Worm (Caenorhabditis elegans) whole organism, L4/young adult: Measurements from ENCODE around the gene srb-12.

Source experiments
- W03F9.2 ChIP-seq: fragments of 150-350 bp; optimal IDR thresholded peaks from 2 replicates; lab custom pipeline; 2014; ENCODE audit warnings: missing biosample characterization, missing genetic modification characterization
- dao-5 ChIP-seq: sonication (generic microtip); optimal IDR thresholded peaks from 2 replicates; lab custom pipeline; 2016; ENCODE audit warnings: missing genotype, missing genetic modification characterization, moderate library complexity, missing compliant biosample characterization
- him-1 ChIP-seq: sonication (generic microtip); optimal IDR thresholded peaks from 2 replicates; lab custom pipeline; 2016; ENCODE audit warnings: missing genotype, missing genetic modification reagents, missing genetic modification characterization, missing compliant biosample characterization

srb-12 gene

DNA sequence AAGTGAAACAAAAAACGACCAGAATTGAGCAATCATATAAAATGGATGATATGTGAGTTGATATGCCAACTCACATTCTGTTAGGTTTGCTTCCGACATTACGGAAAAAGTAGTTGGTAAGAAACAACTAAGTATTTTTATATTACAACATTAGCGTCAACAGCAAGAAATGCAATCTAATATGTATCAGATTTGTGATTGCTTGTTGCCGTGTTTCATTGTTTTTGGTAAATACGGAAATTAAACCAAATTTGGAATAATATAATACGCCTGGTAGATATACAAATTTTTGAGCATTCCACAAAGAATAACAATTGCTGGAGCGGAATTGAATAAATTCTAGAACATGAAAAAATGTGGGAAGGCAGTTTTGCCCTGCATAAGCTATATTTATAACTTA, at the start of gene srb-12:
TSS of gene srb-12 (minus strand) at position 101 of the 400 bp plus-strand sequence.
- TF ChIP-seq him-1 (no peak), W03F9.2 (tag; lab: Kevin White, UChicago) (no peak), dao-5 (no peak)

DNA sequence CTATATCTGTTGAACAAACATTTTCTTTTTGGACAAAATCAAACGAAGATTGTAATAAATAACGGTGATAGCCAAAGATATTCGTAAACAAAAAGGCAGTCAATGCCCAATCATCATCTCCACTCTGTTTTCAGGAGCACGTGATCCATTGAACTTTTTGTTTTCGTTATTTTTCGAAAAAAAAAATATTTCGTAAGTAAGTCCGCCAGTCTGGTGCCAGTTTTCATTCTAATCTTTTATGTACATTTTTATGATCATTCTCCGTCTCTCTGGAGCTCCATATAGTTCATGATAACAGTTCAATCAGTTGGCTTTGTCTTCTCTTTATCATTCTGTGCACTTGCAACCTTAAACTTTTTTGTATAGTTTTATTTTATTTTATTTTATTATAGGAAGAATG, 48.5 kb upstream of the srb-12 start, which contains the start of gene ampd-1:
TSS of gene ampd-1 (plus strand) at position 393 of the 400 bp plus-strand sequence.
- TF ChIP-seq dao-5: no peak
- no peak for TF ChIP-seq him-1
- no peak for TF ChIP-seq W03F9.2 (tag; lab: Kevin White, UChicago)

DNA sequence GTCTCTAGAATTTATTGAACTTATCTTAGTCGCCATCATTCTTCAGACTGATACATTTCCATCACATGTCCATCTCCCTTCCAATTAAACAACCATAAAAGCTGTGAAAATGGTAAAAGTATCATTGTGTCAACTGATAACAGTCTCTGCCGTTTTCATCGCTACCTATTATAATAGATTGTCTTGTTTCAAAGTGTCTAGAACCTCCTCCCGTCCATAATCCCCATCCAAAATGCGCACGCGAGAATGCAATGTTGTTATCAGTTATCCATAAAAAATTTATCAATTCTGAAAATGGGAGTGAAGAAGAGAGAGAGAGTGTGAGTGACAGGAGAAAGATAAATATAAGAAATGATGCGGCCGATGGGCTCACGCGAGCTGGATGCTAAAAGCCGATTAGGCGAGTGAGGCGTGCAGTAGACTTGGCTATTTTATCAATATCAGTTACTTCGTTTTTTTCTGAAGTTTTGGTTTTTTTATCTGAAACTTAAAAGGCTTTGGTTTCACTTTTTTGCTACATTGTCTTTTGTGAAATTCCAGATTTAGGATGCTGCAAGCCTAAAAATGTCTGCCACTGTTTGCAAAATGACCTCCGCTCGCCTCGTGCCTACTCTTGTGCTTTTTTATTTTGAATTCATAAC, 47.6 kb upstream of the srb-12 start:
- TF ChIP-seq him-1 (no peak), dao-5 (no peak), W03F9.2 (tag; lab: Kevin White, UChicago) (no peak)

DNA sequence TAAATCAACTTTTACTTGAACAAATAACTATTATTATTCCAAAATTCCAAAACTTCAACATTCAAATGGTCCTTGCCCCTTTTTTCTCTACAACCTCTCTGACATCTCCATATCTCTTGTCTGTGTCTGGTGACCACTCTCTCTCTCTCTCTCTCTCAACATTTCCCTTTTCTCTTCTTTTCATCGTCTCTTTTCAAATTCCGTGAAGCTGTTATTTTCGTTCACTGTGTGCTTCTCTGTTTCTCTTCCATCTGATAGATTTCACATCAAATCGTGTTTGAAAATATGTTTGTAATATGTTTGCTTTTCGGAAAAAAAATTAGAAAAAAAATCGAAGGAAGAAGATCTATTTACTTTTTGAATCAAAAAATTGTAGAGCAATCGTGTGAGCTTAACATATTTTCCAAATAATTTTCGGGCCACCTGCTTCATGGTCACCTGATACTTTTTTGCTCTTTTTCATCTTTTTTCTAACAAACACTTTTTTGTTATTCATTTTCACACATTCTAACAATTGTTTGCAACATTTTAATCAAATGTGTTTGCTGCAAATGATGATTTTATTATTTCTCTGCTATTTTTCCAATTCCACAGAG, 46.6 kb upstream of the srb-12 start:
- no peak for TF ChIP-seq him-1
- no peak for TF ChIP-seq W03F9.2 (tag; lab: Kevin White, UChicago)
- TF ChIP-seq dao-5: no peak

DNA sequence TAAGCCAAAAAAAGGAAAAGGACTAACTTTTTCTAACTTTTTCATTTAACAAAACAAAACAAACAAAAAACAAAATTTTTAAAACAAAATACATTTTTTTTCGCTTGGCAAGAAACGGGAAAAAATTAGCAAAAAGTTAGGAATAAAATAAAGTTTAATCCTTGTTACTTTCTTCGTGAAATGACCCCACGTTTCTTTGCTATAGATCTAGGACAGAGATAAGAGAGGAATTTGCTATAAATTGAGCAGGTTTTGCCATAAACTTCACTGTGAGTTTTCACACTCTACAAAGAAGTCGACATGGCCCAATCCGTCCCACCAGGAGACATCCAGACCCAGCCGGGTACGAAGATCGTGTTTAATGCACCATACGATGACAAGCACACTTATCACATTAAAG, 45.1 kb upstream of the srb-12 start, which contains the start of gene msp-50:
TSS of gene msp-50 (plus strand) at position 301 of the 400 bp plus-strand sequence.
- no peak for TF ChIP-seq dao-5
- TF ChIP-seq W03F9.2 (tag; lab: Kevin White, UChicago): no peak
- no peak for TF ChIP-seq him-1

DNA sequence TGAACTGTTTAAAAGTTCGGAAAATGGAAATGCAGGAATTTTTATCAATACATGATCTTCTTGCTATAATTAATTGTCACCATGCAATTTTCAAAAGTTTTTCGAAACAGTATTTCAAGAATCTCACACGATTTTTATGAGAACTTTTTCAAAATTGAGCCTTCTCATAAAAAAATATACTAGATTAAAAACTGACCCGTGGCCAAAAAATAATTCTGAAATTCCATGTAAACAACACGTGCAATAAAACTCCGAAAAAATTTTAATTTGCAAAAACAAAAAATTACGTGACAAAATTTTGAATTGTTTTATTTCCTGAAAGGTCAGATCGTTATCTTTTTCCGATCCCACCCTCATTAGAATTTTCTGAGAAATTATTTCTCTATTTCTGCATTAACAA, 41.1 kb upstream of the srb-12 start, which contains the start of gene C34F11.5:
TSS of gene C34F11.5 (plus strand) at position 301 of the 400 bp plus-strand sequence.
- TF ChIP-seq W03F9.2 (tag; lab: Kevin White, UChicago) (no peak), him-1 (no peak)

DNA sequence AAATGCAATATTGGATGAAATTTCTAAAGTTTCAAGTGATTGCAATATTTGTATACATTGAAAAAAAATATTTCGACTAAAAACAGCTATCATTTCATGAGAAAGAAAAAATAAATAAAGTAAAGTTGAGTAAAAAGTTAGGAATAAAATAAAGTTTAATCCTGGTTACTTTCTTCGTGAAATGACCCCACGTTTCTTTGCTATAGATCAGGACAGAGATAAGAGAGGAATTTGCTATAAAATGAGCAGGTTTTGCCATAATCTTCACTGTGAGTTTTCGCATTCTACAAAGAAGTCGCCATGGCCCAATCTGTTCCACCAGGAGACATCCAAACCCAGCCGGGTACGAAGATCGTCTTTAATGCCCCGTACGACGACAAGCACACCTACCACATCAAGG, 39.6 kb upstream of the srb-12 start, which contains the start of gene msp-49:
TSS of gene msp-49 (plus strand) at position 301 of the 400 bp plus-strand sequence.
- TF ChIP-seq dao-5 (no peak), W03F9.2 (tag; lab: Kevin White, UChicago) (no peak), him-1 (no peak)

DNA sequence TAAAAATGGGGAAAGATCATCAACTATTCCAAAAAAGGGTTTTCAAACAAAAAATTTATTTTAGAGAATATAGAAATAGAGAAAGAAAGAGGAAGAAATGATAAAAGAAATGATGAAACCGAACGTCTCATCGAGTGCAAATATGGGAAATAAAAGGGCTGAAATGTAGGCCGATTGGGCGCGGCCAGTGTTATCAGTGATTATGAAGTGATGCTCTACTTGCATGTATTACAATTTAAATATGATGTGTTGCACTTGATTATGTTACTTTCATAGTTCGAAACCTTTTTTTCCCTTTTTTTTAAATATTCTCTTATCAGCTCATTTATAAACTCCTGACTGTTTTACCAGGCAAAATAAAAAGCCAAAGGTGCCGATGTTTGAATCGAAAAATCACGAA, 37.3 kb upstream of the srb-12 start:
- TF ChIP-seq W03F9.2 (tag; lab: Kevin White, UChicago) (no peak), him-1 (no peak), dao-5 (no peak)

DNA sequence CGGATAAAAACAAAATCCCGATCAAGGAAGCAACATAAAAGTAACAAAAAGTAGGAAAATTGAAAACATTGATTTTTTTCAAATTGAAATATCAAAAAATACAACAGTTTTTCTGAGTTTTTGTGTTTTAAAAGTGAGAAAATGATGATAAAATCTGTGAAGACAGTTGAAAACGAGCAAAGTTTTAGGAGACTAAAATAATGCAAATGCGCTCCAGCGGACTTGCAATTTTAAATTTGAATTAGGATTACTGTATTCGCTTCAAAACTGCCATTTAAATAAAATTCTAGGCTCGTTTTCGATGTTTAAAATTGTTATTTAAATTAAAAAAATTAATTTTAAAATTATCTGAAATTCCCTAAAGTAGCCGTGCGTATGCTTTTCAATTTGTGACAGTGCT, 33.5 kb upstream of the srb-12 start:
- TF ChIP-seq dao-5 (no peak), W03F9.2 (tag; lab: Kevin White, UChicago) (no peak)

DNA sequence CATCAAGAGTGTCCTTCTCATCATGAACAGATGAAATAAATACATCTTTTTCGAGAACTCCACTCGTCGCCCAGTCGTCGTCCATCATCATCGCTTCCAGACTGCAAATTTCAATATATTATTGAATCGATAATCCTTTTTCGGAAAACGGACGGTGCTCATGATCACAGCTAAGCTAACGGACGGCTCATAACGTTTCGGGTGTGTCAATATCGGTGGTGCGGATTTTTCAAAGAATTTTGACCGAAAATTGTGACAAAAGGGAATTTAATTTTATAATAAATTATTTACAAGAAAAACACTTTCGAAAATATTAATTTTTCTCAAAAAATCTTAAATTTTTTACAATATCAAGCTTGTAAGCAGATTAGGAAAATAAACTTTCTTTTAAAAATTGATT, 33.0 kb upstream of the srb-12 start, which contains the start of gene crh-2:
TSS of gene crh-2 (minus strand) at position 101 of the 400 bp plus-strand sequence.
- TF ChIP-seq dao-5: no peak
- TF ChIP-seq W03F9.2 (tag; lab: Kevin White, UChicago): no peak
- TF ChIP-seq him-1: no peak

DNA sequence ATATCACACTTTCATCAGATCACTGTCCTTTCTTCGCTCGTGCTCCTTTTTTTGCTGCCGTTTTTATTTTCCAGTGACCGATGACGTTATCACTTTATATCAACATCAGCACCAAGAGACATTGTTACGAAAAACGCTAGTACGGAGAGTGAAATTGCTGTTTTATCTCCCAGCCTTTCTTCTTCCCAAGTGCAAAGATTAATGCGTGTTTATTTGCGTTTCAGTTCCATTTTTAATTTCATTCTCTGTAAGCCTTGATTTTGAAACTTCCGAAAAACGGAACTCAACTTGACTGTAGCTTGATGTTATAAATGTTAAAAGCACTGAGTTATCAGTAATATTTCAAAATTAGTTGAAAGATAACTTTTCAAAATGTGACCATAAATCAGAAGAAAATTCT, 32.4 kb upstream of the srb-12 start:
- TF ChIP-seq W03F9.2 (tag; lab: Kevin White, UChicago) (no peak), dao-5 (no peak), him-1 (no peak)

DNA sequence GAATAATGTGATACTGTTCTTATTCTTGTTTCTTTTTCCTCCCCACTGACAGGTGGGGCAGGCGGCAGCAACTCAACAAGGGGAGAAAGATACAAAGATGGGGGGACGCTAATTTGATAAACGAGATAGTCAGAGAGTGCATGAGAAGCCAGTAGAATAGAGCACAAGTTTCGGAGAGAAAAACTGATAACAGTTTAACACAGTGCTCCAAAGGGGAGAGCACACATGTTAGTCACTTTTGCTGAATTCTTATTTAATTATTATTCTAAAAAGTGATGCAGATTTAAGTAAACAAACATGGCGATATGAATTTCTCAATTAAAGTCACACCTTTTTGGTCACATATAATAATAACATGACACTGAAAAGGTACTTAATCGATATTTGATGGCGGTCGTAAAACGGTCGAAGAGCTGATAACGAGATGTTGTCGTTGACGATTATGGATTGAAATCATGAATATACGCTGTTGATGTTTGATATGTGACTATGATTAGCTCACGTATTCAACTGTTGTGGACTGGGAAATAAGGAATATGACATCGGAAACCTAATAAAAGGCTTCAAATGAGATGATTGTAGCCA, 31.6 kb upstream of the srb-12 start:
- TF ChIP-seq dao-5 (no peak), him-1 (no peak), W03F9.2 (tag; lab: Kevin White, UChicago) (no peak)

DNA sequence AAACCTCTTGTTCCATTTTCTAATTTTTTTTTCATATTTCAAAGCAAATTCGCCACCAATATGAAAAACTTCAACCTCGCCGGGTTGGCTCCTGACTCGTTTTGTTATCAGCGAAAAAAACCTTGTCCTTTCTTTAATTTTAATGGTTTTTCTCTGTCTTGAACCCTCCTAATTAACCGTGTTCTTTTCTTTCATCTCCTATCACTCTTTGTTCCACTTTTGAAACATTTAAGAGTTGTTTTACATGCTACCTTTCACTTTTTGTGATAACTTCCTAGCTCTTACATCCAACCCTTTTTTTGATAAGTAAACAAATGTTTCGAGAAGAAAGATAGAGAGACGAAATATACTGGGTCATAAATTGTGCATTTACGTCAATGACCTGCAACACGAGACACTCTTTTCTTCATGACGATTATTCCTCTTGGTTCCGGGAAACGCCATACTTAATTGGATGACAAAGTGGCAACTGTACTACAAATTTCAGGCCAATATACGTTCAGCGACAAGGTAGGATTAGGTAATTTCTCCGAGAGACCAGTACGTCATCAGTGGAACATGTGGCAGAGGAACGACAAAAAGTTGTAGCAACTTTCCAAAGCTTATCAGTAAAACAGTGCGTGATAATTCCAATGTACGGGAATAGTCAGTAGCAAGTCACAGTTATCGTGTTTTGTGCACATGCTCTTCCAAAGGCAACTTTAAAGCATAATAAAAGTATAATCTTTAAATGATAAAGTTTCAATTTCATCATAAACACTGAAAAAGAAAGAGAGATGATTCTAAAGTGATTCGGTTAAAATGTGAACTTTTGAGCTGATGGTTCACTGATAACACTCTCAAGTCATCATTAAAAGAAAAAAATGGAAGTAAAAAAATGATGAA, 30.5 kb upstream of the srb-12 start:
- TF ChIP-seq him-1: no peak
- TF ChIP-seq W03F9.2 (tag; lab: Kevin White, UChicago): no peak
- TF ChIP-seq dao-5: no peak

DNA sequence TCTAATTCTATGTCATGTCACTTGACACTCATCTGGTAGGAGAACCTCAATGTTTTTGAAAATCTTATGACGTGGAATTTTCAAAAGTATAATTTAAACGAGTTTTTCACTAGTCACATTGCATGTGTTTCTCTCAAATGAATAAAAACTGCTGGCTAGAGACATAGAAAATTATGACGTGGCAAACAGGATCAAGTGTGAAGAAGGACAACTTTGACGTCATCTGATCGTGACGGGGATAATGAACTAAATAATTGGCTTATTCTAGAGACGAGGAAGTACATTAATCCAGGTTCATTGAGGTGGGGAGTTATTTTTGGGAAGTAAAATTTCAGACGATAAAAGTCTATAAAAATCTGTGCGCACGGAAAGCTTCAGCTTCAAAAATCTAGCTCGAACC, 28.8 kb upstream of the srb-12 start:
- no peak for TF ChIP-seq him-1
- TF ChIP-seq W03F9.2 (tag; lab: Kevin White, UChicago): no peak
- no peak for TF ChIP-seq dao-5
